Worm (Caenorhabditis elegans): ENCODE data around the gene srbc-21.

Gene srbc-21

DNA sequence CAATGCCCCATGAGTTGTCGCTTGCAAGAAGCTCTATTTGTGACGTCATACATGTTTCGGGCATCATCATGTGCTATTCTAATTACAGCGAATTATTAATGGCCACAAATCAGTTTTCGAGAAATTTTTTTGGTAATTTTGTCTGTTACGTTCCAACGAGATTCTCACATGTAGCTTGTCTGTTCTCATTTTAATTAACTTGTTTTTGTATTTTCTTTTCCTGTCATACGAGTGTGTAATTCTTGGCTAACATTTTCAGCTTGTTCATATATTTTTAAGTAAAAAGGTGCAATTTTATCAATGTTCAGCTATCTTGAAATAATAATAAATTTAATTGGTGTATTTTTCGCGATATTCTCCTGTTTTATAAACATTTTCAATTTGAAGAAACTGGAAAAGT lies at the start of gene srbc-21:
srbc-21 (plus strand) TSS at position 301 of the 400 bp plus-strand sequence.
- TF ChIP-seq W03F9.2 (tag; optimal IDR thresholded peaks at IDR 0.05) = no peak
- no peak for TF ChIP-seq dao-5 (tag; optimal IDR thresholded peaks at IDR 0.05)
- no peak for TF ChIP-seq him-1 (tag; optimal IDR thresholded peaks at IDR 0.05)

ce11 chrV:2105976-2106375 lies 49.4 kb upstream of the srbc-21 start, which contains the start of gene F22F7.4:
TSS of gene F22F7.4 (minus strand) at chrV:2106076.
- TF ChIP-seq him-1 (tag; optimal IDR thresholded peaks at IDR 0.05) (no peak), W03F9.2 (tag; optimal IDR thresholded peaks at IDR 0.05) (no peak), dao-5 (tag; optimal IDR thresholded peaks at IDR 0.05) (no peak)

- no peak for TF ChIP-seq him-1 (tag; optimal IDR thresholded peaks at IDR 0.05)
Measured at ce11 chrV:2109295-2109694, 46.0 kb upstream of the srbc-21 start, which contains the start of gene ckb-4. TSS of gene ckb-4 (minus strand) at chrV:2109434.

- TF ChIP-seq dao-5 (tag; optimal IDR thresholded peaks at IDR 0.05) = no peak
Measured at ce11 chrV:2110368-2110767, 45.0 kb upstream of the srbc-21 start, which contains the start of gene F22F7.3. TSS of gene F22F7.3 (plus strand) at chrV:2110668.

DNA sequence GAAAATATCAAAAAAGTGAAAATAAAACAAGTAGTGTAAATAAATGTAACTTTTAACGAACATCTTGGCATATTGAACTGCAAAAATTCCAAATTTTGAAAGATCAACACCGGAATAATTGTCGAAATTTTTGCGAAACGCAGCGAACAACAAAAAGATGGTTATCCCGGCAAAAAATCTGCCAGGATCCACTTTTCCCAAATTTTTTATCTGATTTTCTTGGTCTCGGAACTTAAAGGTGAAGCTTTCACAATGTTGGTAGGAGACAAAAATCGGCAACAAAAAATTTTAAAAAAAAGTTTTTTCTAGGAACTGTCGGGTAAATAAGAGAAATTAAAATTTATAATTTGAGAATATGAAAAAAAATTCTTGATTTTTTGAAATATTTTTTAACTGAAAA lies 36.8 kb upstream of the srbc-21 start, which contains the start of gene bgnt-1.2:
bgnt-1.2 (minus strand) TSS at position 101 of the 400 bp plus-strand sequence.
- TF ChIP-seq W03F9.2 (tag; optimal IDR thresholded peaks at IDR 0.05) = no peak
- TF ChIP-seq dao-5 (tag; optimal IDR thresholded peaks at IDR 0.05) = no peak
- no peak for TF ChIP-seq him-1 (tag; optimal IDR thresholded peaks at IDR 0.05)

DNA sequence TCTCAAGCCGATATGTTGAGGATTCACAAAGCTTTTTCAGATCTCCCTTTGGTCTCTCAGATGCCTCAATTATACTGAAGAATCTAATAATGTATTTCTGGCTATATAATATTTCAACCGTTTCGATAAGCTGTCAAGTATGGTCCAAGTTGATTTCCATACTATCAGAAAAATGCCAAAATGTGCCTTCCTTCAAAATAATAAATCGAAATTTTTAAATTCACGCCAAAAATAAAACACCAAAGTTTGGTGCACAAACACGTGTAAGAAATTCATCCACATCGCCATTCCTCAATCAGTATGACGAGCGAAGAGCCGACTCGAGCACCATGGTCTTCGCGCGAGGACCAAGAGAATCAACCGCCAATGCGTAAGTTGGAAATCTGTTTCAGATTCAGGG lies 35.8 kb upstream of the srbc-21 start, which contains the start of gene F22F7.11:
F22F7.11 (plus strand) TSS at position 301 of the 400 bp plus-strand sequence.
- TF ChIP-seq W03F9.2 (tag; optimal IDR thresholded peaks at IDR 0.05) (no peak), him-1 (tag; optimal IDR thresholded peaks at IDR 0.05) (no peak), dao-5 (tag; optimal IDR thresholded peaks at IDR 0.05) (no peak)

DNA sequence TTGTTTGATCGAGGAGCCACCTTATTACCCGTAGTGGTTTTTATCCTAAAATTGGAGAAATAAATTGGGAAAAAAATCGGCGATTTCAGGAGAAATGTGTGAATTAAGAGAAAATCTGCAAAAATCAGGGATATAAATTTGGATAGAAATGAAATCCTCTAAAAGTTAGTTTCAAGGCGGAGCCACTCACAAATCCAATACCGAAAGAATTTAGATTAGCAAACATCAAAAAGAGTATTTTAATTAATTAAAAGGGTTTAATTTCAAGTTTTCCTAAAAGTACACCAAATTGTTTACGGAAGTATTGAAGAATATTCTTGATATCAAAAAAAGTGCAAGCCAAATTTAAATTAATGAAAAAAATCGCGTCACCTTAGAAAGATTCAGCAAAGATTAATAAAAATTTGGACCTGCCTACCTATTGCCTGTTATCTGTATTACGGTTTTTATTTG lies 33.4 kb upstream of the srbc-21 start, which contains the start of gene F22F7.8:
F22F7.8 (minus strand) TSS at position 51 of the 453 bp plus-strand sequence.
- TF ChIP-seq him-1 (tag; optimal IDR thresholded peaks at IDR 0.05) (no peak), W03F9.2 (tag; optimal IDR thresholded peaks at IDR 0.05) (no peak), dao-5 (tag; optimal IDR thresholded peaks at IDR 0.05) (no peak)

ce11 chrV:2122517-2122916 lies 32.8 kb upstream of the srbc-21 start, which contains the start of gene F22F7.2:
TSS of gene F22F7.2 (plus strand) at chrV:2122782.
- no peak for TF ChIP-seq W03F9.2 (tag; optimal IDR thresholded peaks at IDR 0.05)
- no peak for TF ChIP-seq him-1 (tag; optimal IDR thresholded peaks at IDR 0.05)
- TF ChIP-seq dao-5 (tag; optimal IDR thresholded peaks at IDR 0.05) = no peak

ce11 chrV:2123164-2123563 lies 32.2 kb upstream of the srbc-21 start:
- TF ChIP-seq W03F9.2 (tag; optimal IDR thresholded peaks at IDR 0.05) (no peak), dao-5 (tag; optimal IDR thresholded peaks at IDR 0.05) (no peak), him-1 (tag; optimal IDR thresholded peaks at IDR 0.05) (no peak)

DNA sequence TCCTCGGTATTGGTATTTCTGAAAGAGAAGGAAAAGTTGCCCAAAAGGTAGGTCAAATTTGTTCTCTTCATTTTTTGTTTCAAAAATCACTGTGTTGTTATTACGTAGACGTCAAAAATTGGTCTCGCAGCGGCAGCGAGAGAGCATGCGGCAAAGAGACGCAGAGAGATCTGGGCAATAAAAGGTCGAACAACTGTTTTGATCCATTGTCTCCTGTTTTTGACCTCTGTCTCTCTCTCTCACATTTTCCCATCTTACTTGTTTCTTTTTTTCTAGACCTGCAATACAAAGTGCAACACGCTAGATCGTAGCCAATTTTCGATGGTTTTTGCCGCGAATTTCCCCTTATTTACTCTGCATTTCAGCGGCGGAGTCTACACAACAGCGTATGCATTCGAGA lies 28.8 kb upstream of the srbc-21 start:
- no peak for TF ChIP-seq W03F9.2 (tag; optimal IDR thresholded peaks at IDR 0.05)
- no peak for TF ChIP-seq dao-5 (tag; optimal IDR thresholded peaks at IDR 0.05)
- no peak for TF ChIP-seq him-1 (tag; optimal IDR thresholded peaks at IDR 0.05)

- peak; percentile 75 for TF ChIP-seq him-1 (tag; optimal IDR thresholded peaks at IDR 0.05)
- no peak for TF ChIP-seq dao-5 (tag; optimal IDR thresholded peaks at IDR 0.05)
- peak; percentile 63 for TF ChIP-seq W03F9.2 (tag; optimal IDR thresholded peaks at IDR 0.05)
Measured at ce11 chrV:2126996-2127585, 28.2 kb upstream of the srbc-21 start, which contains the start of gene ldp-1. TSS of gene ldp-1 (plus strand) at chrV:2127535.

DNA sequence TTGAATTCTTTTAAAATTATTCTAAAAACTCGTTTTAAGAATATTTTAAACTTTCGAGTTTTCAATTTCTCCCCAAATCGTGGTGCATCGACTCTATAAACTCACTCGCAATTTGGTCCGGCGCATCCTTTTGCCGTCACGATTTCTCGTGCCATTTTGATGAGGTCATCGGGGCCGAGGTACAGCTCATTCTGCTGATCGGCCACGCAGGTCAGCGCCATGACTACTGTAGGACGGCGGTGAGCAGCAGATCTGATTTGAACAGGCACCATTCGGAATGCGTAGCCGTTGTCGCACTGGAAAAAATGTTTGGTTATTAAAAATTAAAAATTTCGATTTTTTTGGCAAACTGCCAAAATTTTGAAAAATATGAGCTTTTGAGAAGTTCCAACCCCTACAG lies 22.7 kb upstream of the srbc-21 start:
- TF ChIP-seq dao-5 (tag; optimal IDR thresholded peaks at IDR 0.05) (no peak), him-1 (tag; optimal IDR thresholded peaks at IDR 0.05) (no peak)

DNA sequence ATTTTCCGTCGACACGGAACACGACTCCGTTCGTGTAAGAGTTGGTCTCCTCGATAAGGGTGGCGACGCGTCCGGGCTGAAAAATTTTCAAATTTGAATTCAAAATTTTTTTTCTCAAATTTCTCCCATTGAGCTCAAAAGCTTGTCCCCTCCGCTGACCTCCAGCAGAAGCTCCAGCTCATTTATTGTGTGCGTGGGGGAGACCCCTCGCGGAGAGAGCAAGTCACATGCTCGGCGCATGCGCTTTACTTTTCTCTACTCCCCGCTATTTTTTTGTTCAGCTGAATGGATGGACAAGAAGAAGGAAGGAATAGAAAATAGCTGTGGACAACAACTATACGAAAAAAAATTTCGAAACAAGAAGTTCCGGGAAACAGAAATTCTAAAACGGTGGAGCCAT lies 21.8 kb upstream of the srbc-21 start:
- TF ChIP-seq him-1 (tag; optimal IDR thresholded peaks at IDR 0.05) = peak; percentile 86
- TF ChIP-seq W03F9.2 (tag; optimal IDR thresholded peaks at IDR 0.05) = no peak

- TF ChIP-seq W03F9.2 (tag; optimal IDR thresholded peaks at IDR 0.05) = no peak
- TF ChIP-seq dao-5 (tag; optimal IDR thresholded peaks at IDR 0.05) = no peak
- TF ChIP-seq him-1 (tag; optimal IDR thresholded peaks at IDR 0.05) = no peak
Measured at ce11 chrV:2134340-2134739, 21.0 kb upstream of the srbc-21 start.

- TF ChIP-seq W03F9.2 (tag; optimal IDR thresholded peaks at IDR 0.05) = no peak
- TF ChIP-seq him-1 (tag; optimal IDR thresholded peaks at IDR 0.05) = peak; percentile 42
Measured at ce11 chrV:2135323-2135722, 20.0 kb upstream of the srbc-21 start.

Measured in whole organism, L4/young adult.